Fruit fly (Drosophila melanogaster) whole organism, embryonic: ENCODE data around the gene CG15717.

Source experiments
- ATbp ChIP-seq: fragments of 200-800 bp; sonication (Bioruptor generic); optimal IDR thresholded peaks from 2 replicates; lab custom pipeline; 2017; ENCODE audit warnings: missing biosample characterization, mild to moderate bottlenecking, missing genetic modification characterization, missing genetic modification reagents
- Ada2b ChIP-seq: fragments of 200-800 bp; sonication (Bioruptor generic); IDR thresholded peaks from 2 replicates; pipeline ENCODE4 v1.3.6; 2022; ENCODE audit warnings: missing biosample characterization, missing genetic modification characterization
- Atf-2 ChIP-seq: fragments of 200-800 bp; sonication (Bioruptor generic); optimal IDR thresholded peaks from 2 replicates; lab custom pipeline; 2016; ENCODE audit warnings: missing biosample characterization, missing genetic modification characterization
- CG10366 ChIP-seq: fragments of 200-800 bp; sonication (Bioruptor generic); IDR thresholded peaks from 2 replicates; pipeline ENCODE4 v1.3.6; 2022; ENCODE audit warnings: missing biosample characterization, missing genetic modification characterization
- CG12071 ChIP-seq: fragments of 200-800 bp; sonication (Bioruptor generic); optimal IDR thresholded peaks from 3 replicates; lab custom pipeline; 2018; ENCODE audit warnings: missing biosample characterization, mild to moderate bottlenecking, missing genetic modification characterization
- CG12769 ChIP-seq: fragments of 200-800 bp; sonication (Bioruptor generic); optimal IDR thresholded peaks from 2 replicates; lab custom pipeline; 2019; ENCODE audit warnings: missing biosample characterization, mild to moderate bottlenecking, missing genetic modification characterization, moderate library complexity
- CG14050 ChIP-seq: fragments of 200-800 bp; sonication (Bioruptor generic); IDR thresholded peaks from 3 replicates; pipeline ENCODE4 v1.3.6; 2022; ENCODE audit warnings: missing biosample characterization, missing genetic modification characterization
- CG15514 ChIP-seq: fragments of 200-800 bp; sonication (Bioruptor generic); optimal IDR thresholded peaks from 3 replicates; lab custom pipeline; 2017; ENCODE audit warnings: missing biosample characterization, missing genetic modification characterization, mild to moderate bottlenecking, moderate library complexity, missing genetic modification reagents
- CG16813 ChIP-seq: fragments of 200-800 bp; sonication (Bioruptor generic); IDR thresholded peaks from 3 replicates; pipeline ENCODE4 v1.3.6; 2022; ENCODE audit warnings: missing biosample characterization, missing genetic modification characterization; ENCODE audit not compliant: partially characterized antibody
- CG17568 ChIP-seq: fragments of 200-800 bp; sonication (Bioruptor generic); optimal IDR thresholded peaks from 2 replicates; lab custom pipeline; 2018; ENCODE audit warnings: missing biosample characterization, mild to moderate bottlenecking, missing genetic modification characterization, moderate library complexity
- CG17829 ChIP-seq: fragments of 200-800 bp; optimal IDR thresholded peaks from 2 replicates; lab custom pipeline; 2019; ENCODE audit warnings: missing biosample characterization, mild to moderate bottlenecking, missing genetic modification characterization, moderate library complexity
- CG18619 ChIP-seq: fragments of 200-800 bp; sonication (Bioruptor generic); optimal IDR thresholded peaks from 3 replicates; lab custom pipeline; 2017; ENCODE audit warnings: missing biosample characterization, mild to moderate bottlenecking, missing genetic modification characterization
- CG31224 ChIP-seq: fragments of 200-800 bp; sonication (Bioruptor generic); IDR thresholded peaks from 2 replicates; pipeline ENCODE4 v1.3.6; 2022; ENCODE audit warnings: missing biosample characterization, missing genetic modification characterization
- CG5180 ChIP-seq: fragments of 200-800 bp; sonication (Bioruptor generic); optimal IDR thresholded peaks from 3 replicates; lab custom pipeline; 2017; ENCODE audit warnings: missing biosample characterization, missing genetic modification characterization, mild to moderate bottlenecking, moderate library complexity, missing genetic modification reagents
- CG7839 ChIP-seq: fragments of 200-800 bp; sonication (Bioruptor generic); optimal IDR thresholded peaks from 3 replicates; lab custom pipeline; 2018; ENCODE audit warnings: missing biosample characterization, mild to moderate bottlenecking, missing genetic modification characterization, moderate library complexity
- CG8944 ChIP-seq: fragments of 200-800 bp; sonication (Bioruptor generic); optimal IDR thresholded peaks from 3 replicates; lab custom pipeline; 2016; ENCODE audit warnings: missing biosample characterization, missing genetic modification characterization
- CG9609 ChIP-seq: fragments of 200-800 bp; sonication (Bioruptor generic); optimal IDR thresholded peaks from 3 replicates; lab custom pipeline; 2016; ENCODE audit warnings: missing biosample characterization, missing genetic modification characterization
- Fer1 ChIP-seq: fragments of 200-800 bp; sonication (Bioruptor generic); optimal IDR thresholded peaks from 2 replicates; lab custom pipeline; 2017; ENCODE audit warnings: missing biosample characterization, mild to moderate bottlenecking, missing genetic modification characterization
- Gug ChIP-seq: fragments of 200-800 bp; sonication (Bioruptor generic); IDR thresholded peaks from 4 replicates; pipeline ENCODE4 v1.3.6; 2022; ENCODE audit warnings: missing biosample characterization, missing genetic modification characterization
- Hr3 ChIP-seq: fragments of 200-800 bp; sonication (Bioruptor generic); optimal IDR thresholded peaks from 3 replicates; lab custom pipeline; 2016; ENCODE audit warnings: missing biosample characterization, missing genetic modification characterization
- Hr51 ChIP-seq, 2 experiments: fragments of 200-800 bp; sonication (Bioruptor generic); optimal IDR thresholded peaks; 2 replicates in 1 of 2; 3 replicates in 1 of 2; lab custom pipeline; 2016 to 2018; ENCODE audit warnings: missing biosample characterization in 2 of 2, missing genetic modification characterization in 2 of 2, mild to moderate bottlenecking in 1 of 2, moderate library complexity in 1 of 2
- Lim3 ChIP-seq: fragments of 200-800 bp; sonication (Bioruptor generic); IDR thresholded peaks from 2 replicates; pipeline ENCODE4 v1.3.6; 2022; ENCODE audit warnings: missing biosample characterization, missing genetic modification characterization
- Lpt ChIP-seq: fragments of >200 bp; optimal IDR thresholded peaks from 2 replicates; lab custom pipeline; 2018; ENCODE audit warnings: missing biosample characterization, missing genetic modification characterization
- MESR4 ChIP-seq: fragments of 200-800 bp; sonication (Bioruptor generic); optimal IDR thresholded peaks from 2 replicates; lab custom pipeline; 2018; ENCODE audit warnings: missing biosample characterization, mild to moderate bottlenecking, missing genetic modification characterization, moderate library complexity
- MTF-1 ChIP-seq: fragments of 200-800 bp; sonication (Bioruptor generic); optimal IDR thresholded peaks from 2 replicates; lab custom pipeline; 2018; ENCODE audit warnings: missing biosample characterization, mild to moderate bottlenecking, missing genetic modification characterization, borderline replicate concordance
- Rfx ChIP-seq: fragments of 200-800 bp; sonication (Bioruptor generic); IDR thresholded peaks from 2 replicates; pipeline ENCODE4 v1.3.6; 2022; ENCODE audit warnings: missing biosample characterization, missing genetic modification characterization
- Sry-β ChIP-seq: fragments of 200-800 bp; sonication (Bioruptor generic); optimal IDR thresholded peaks from 2 replicates; lab custom pipeline; 2018; ENCODE audit warnings: missing biosample characterization, mild to moderate bottlenecking, missing genetic modification characterization, moderate library complexity
- Taf1 ChIP-seq: fragments of 200-800 bp; sonication (Bioruptor generic); IDR thresholded peaks from 2 replicates; pipeline ENCODE4 v1.3.6; 2022; ENCODE audit warnings: missing biosample characterization, missing genetic modification characterization
- Tbp ChIP-seq: fragments of >200 bp; optimal IDR thresholded peaks from 2 replicates; lab custom pipeline; 2018; ENCODE audit warnings: missing biosample characterization, missing genetic modification characterization
- Usf ChIP-seq: fragments of 200-800 bp; sonication (Bioruptor generic); optimal IDR thresholded peaks from 2 replicates; lab custom pipeline; 2017; ENCODE audit warnings: missing genotype, missing biosample characterization, missing genetic modification characterization
- aop ChIP-seq: fragments of 200-800 bp; sonication (Bioruptor generic); IDR thresholded peaks from 2 replicates; pipeline ENCODE4 v1.3.6; 2022; ENCODE audit warnings: missing biosample characterization, missing genetic modification characterization
- bcd ChIP-seq: fragments of 200-800 bp; sonication (Bioruptor generic); optimal IDR thresholded peaks from 2 replicates; lab custom pipeline; 2017; ENCODE audit warnings: missing biosample characterization, mild to moderate bottlenecking, missing genetic modification characterization
- cg ChIP-seq: fragments of 200-800 bp; sonication (Bioruptor generic); optimal IDR thresholded peaks from 3 replicates; lab custom pipeline; 2019; ENCODE audit warnings: missing biosample characterization, mild to moderate bottlenecking, missing genetic modification characterization, moderate library complexity
- ci ChIP-seq: fragments of 200-800 bp; sonication (Bioruptor generic); IDR thresholded peaks from 3 replicates; pipeline ENCODE4 v1.3.6; 2022; ENCODE audit warnings: missing biosample characterization, missing genetic modification characterization
- dimm ChIP-seq: fragments of 200-800 bp; sonication (Bioruptor generic); IDR thresholded peaks from 2 replicates; pipeline ENCODE4 v1.3.6; 2022; ENCODE audit warnings: missing biosample characterization, missing genetic modification characterization
- disco-r ChIP-seq: fragments of 200-800 bp; sonication (Bioruptor generic); optimal IDR thresholded peaks from 2 replicates; lab custom pipeline; 2016; ENCODE audit warnings: missing biosample characterization, missing genetic modification characterization
- grn ChIP-seq: fragments of 200-800 bp; sonication (Bioruptor generic); optimal IDR thresholded peaks from 3 replicates; lab custom pipeline; 2017; ENCODE audit warnings: missing biosample characterization, missing genetic modification characterization
- ham ChIP-seq: fragments of 200-800 bp; sonication (Bioruptor generic); IDR thresholded peaks from 2 replicates; pipeline ENCODE4 v1.3.6; 2022; ENCODE audit warnings: missing biosample characterization, missing genetic modification characterization
- jing ChIP-seq: fragments of 200-800 bp; sonication (Bioruptor generic); optimal IDR thresholded peaks from 2 replicates; lab custom pipeline; 2018; ENCODE audit warnings: missing biosample characterization, mild to moderate bottlenecking, missing genetic modification characterization
- kah ChIP-seq: fragments of 200-800 bp; sonication (Bioruptor generic); optimal IDR thresholded peaks from 2 replicates; lab custom pipeline; 2018; ENCODE audit warnings: missing biosample characterization, mild to moderate bottlenecking, missing genetic modification characterization
- mam ChIP-seq: fragments of 200-800 bp; sonication (Bioruptor generic); optimal IDR thresholded peaks from 3 replicates; lab custom pipeline; 2016; ENCODE audit warnings: missing biosample characterization, missing genetic modification characterization
- otp ChIP-seq: fragments of 200-800 bp; sonication (Bioruptor generic); IDR thresholded peaks from 3 replicates; pipeline ENCODE4, ENCODE4 v1.3.6; 2022; ENCODE audit warnings: missing biosample characterization, missing genetic modification characterization
- row ChIP-seq: fragments of 200-800 bp; sonication (Bioruptor generic); IDR thresholded peaks from 3 replicates; pipeline ENCODE4 v1.3.6; 2022; ENCODE audit warnings: missing biosample characterization, missing genetic modification characterization
- scrt ChIP-seq: fragments of 200-800 bp; sonication (Bioruptor generic); optimal IDR thresholded peaks from 2 replicates; lab custom pipeline; 2018; ENCODE audit warnings: missing biosample characterization, mild to moderate bottlenecking, missing genetic modification characterization, moderate library complexity
- sim ChIP-seq: fragments of 200-800 bp; sonication (Bioruptor generic); IDR thresholded peaks from 2 replicates; pipeline ENCODE4 v1.3.6; 2022; ENCODE audit warnings: missing biosample characterization, missing genetic modification characterization
- sqz ChIP-seq: fragments of 200-800 bp; sonication (Bioruptor generic); optimal IDR thresholded peaks from 3 replicates; lab custom pipeline; 2018; ENCODE audit warnings: missing biosample characterization, mild to moderate bottlenecking, missing genetic modification characterization
- stwl ChIP-seq: fragments of 200-800 bp; sonication (Bioruptor generic); optimal IDR thresholded peaks from 3 replicates; lab custom pipeline; 2018; ENCODE audit warnings: missing biosample characterization, mild to moderate bottlenecking, missing genetic modification characterization, moderate library complexity
- tio ChIP-seq: fragments of 200-800 bp; sonication (Bioruptor generic); optimal IDR thresholded peaks from 2 replicates; lab custom pipeline; 2017; ENCODE audit warnings: missing biosample characterization, missing genetic modification characterization, inconsistent platforms
- trem ChIP-seq: fragments of 200-800 bp; optimal IDR thresholded peaks from 3 replicates; lab custom pipeline; 2019; ENCODE audit warnings: missing biosample characterization, mild to moderate bottlenecking, missing genetic modification characterization, moderate library complexity
- unc-4 ChIP-seq: fragments of 200-800 bp; sonication (Bioruptor generic); IDR thresholded peaks from 2 replicates; pipeline ENCODE4 v1.3.6; 2022; ENCODE audit warnings: missing biosample characterization, missing genetic modification characterization; ENCODE audit not compliant: partially characterized antibody
- zfh1 ChIP-seq: fragments of 200-800 bp; sonication (Bioruptor generic); IDR thresholded peaks from 3 replicates; pipeline ENCODE4 v1.3.6; 2022; ENCODE audit warnings: missing biosample characterization, missing genetic modification characterization

Gene CG15717

dm6 chrX:13112238-13112829, 16.4 kb upstream of the CG15717 start, which contains the start of gene Chpf (continued):
- TF ChIP-seq CG12071 (GFP tag; lab: Kevin White, UChicago) (no peak), jing (GFP tag; lab: Kevin White, UChicago) (no peak), Hr51 (GFP tag; optimal IDR thresholded peaks at IDR 0.05; lab: Kevin White, UChicago) (no peak), CG9609 (GFP tag; lab: Kevin White, UChicago) (no peak), CG12769 (tag; lab: Kevin White, UChicago) (no peak), CG17829 (tag; lab: Kevin White, UChicago) (no peak), CG7839 (tag; lab: Kevin White, UChicago) (no peak), row (peak; percentile 46; the same call in 2 of the 3 replicates), Gug (GFP tag; lab: Robert Waterston, UW) (peak; percentile 4; the same call in 1 of the 4 replicates), kah (peak; percentile 80), ci (GFP tag; lab: Robert Waterston, UW) (peak; percentile 26; the same call in 1 of the 3 replicates), Lim3 (GFP tag; lab: Robert Waterston, UW) (no peak), CG14050 (GFP tag; lab: Robert Waterston, UW) (no peak), zfh1 (GFP tag; lab: Robert Waterston, UW) (no peak), cg (GFP tag; lab: Kevin White, UChicago) (no peak), stwl (tag; lab: Kevin White, UChicago) (peak; percentile 43), CG18619 (GFP tag; lab: Kevin White, UChicago) (no peak), Sry-β (GFP tag; lab: Kevin White, UChicago) (no peak), CG17568 (GFP tag; lab: Kevin White, UChicago) (no peak), Hr3 (GFP tag; lab: Kevin White, UChicago) (no peak), CG10366 (GFP tag; lab: Robert Waterston, UW) (no peak), Tbp (GFP tag; lab: Kevin White, UChicago) (no peak), ATbp (GFP tag; lab: Kevin White, UChicago) (no peak), unc-4 (GFP tag; lab: Robert Waterston, UW) (peak; percentile 65), Atf-2 (GFP tag; lab: Kevin White, UChicago) (no peak), CG8944 (GFP tag; lab: Kevin White, UChicago) (no peak), scrt (GFP tag; lab: Kevin White, UChicago) (peak; percentile 18), Taf1 (GFP tag; lab: Robert Waterston, UW) (no peak), Rfx (GFP tag; lab: Robert Waterston, UW) (peak; percentile 40), CG15514 (peak; percentile 25), sqz (peak; percentile 50), Fer1 (GFP tag; lab: Kevin White, UChicago) (no peak), CG16813 (GFP tag; lab: Robert Waterston, UW) (peak; percentile 91), CG31224 (GFP tag; lab: Robert Waterston, UW) (no peak), mam (GFP tag; lab: Kevin White, UChicago) (peak; percentile 27), grn (GFP tag; lab: Kevin White, UChicago) (no peak), dimm (GFP tag; lab: Robert Waterston, UW) (no peak), disco-r (GFP tag; lab: Kevin White, UChicago) (no peak), tio (GFP tag; lab: Kevin White, UChicago) (no peak), sim (no peak), Lpt (GFP tag; lab: Kevin White, UChicago) (no peak), CG5180 (no peak), trem (tag; lab: Kevin White, UChicago) (peak; percentile 17), MTF-1 (GFP tag; lab: Kevin White, UChicago) (no peak), Ada2b (GFP tag; lab: Robert Waterston, UW) (no peak), otp (GFP tag; lab: Robert Waterston, UW) (no peak), aop (no peak), bcd (no peak), Usf (GFP tag; lab: Kevin White, UChicago) (no peak), MESR4 (GFP tag; lab: Kevin White, UChicago) (no peak), ham (GFP tag; lab: Robert Waterston, UW) (no peak)
